Fruit fly (Drosophila melanogaster): ENCODE results near the gene CG33986.

- TF ChIP-seq Sin3A (optimal IDR thresholded peaks at IDR 0.05) (no peak), insv (optimal IDR thresholded peaks at IDR 0.05) (no peak), ttk (optimal IDR thresholded peaks at IDR 0.05) (no peak), Myc (optimal IDR thresholded peaks at IDR 0.05) (no peak), psq (optimal IDR thresholded peaks at IDR 0.05) (no peak)
Measured at dm6 chr3L:15540682-15541081, 15.6 kb upstream of the CG33986 start.
